Comparison of ENCODE assay signal across 5 worm cellular contexts in genomic region chrIII:7722411-7722810, ce11.
TF ChIP-seq lines count a peak whose summit lies in the region.

No protein-coding gene starts in this region.

TF ChIP-seq in whole organism, L1 larva, 84 proteins besides CTCF, POLR2A, EP300 and RAD21:
- TF ChIP-seq rnt-1 (tag; optimal IDR thresholded peaks at IDR 0.05; lab: Kevin White, UChicago) (no peak), ama-1 (optimal IDR thresholded peaks at IDR 0.05; lab: Kevin White, UChicago) (peak; percentile 18), ets-5 (GFP tag; IDR thresholded peaks at IDR 0.05; lab: Robert Waterston, UW) (no peak), blmp-1 (tag; optimal IDR thresholded peaks at IDR 0.05; lab: Kevin White, UChicago) (peak; percentile 59)

TF ChIP-seq in whole organism, L2 larva, 48 proteins besides CTCF, POLR2A, EP300 and RAD21 (continues in another document):
- TF ChIP-seq nhr-25 (tag; optimal IDR thresholded peaks at IDR 0.05; lab: Kevin White, UChicago) (no peak), dmd-4 (tag; optimal IDR thresholded peaks at IDR 0.05; lab: Kevin White, UChicago) (no peak), nhr-11 (tag; optimal IDR thresholded peaks at IDR 0.05; lab: Kevin White, UChicago) (no peak), nhr-12 (tag; optimal IDR thresholded peaks at IDR 0.05; lab: Kevin White, UChicago) (no peak), mbf-1 (tag; optimal IDR thresholded peaks at IDR 0.05; lab: Kevin White, UChicago) (no peak), elt-1 (tag; optimal IDR thresholded peaks at IDR 0.05; lab: Kevin White, UChicago) (no peak), ztf-1 (GFP tag; conservative IDR thresholded peaks at IDR 0.05; lab: Robert Waterston, UW) (no peak), crh-2 (tag; optimal IDR thresholded peaks at IDR 0.05; lab: Kevin White, UChicago) (no peak), sma-3 (GFP tag; optimal IDR thresholded peaks at IDR 0.05; lab: Kevin White, UChicago) (no peak), nhr-237 (tag; optimal IDR thresholded peaks at IDR 0.05; lab: Kevin White, UChicago) (no peak), ZK546.5 (tag; optimal IDR thresholded peaks at IDR 0.05; lab: Kevin White, UChicago) (no peak), lsy-2 (tag; optimal IDR thresholded peaks at IDR 0.05; lab: Kevin White, UChicago) (peak in 1 of 2 experiments; percentile 9), nhr-6 (tag; optimal IDR thresholded peaks at IDR 0.05; lab: Kevin White, UChicago) (no peak), ztf-4 (tag; optimal IDR thresholded peaks at IDR 0.05; lab: Kevin White, UChicago) (no peak), fos-1 (tag; optimal IDR thresholded peaks at IDR 0.05; lab: Kevin White, UChicago) (no peak), C34F6.9 (tag; optimal IDR thresholded peaks at IDR 0.05; lab: Kevin White, UChicago) (peak; percentile 10), nhr-129 (tag; optimal IDR thresholded peaks at IDR 0.05; lab: Kevin White, UChicago) (no peak), mdl-1 (tag; optimal IDR thresholded peaks at IDR 0.05; lab: Kevin White, UChicago) (no peak), sem-4 (tag; optimal IDR thresholded peaks at IDR 0.05; lab: Kevin White, UChicago) (peak; percentile 8), sma-9 (GFP tag; optimal IDR thresholded peaks at IDR 0.05; lab: Kevin White, UChicago) (no peak), sma-9 (tag; optimal IDR thresholded peaks at IDR 0.05; lab: Kevin White, UChicago) (no peak), lin-11 (tag; optimal IDR thresholded peaks at IDR 0.05; lab: Kevin White, UChicago) (no peak), skn-1 (tag; optimal IDR thresholded peaks at IDR 0.05; lab: Kevin White, UChicago) (no peak), lin-39 (tag; optimal IDR thresholded peaks at IDR 0.05; lab: Kevin White, UChicago) (no peak)

TF ChIP-seq in whole organism, L3 larva, 47 proteins besides CTCF, POLR2A, EP300 and RAD21:
- no peak for TF ChIP-seq nhr-23 (tag; optimal IDR thresholded peaks at IDR 0.05; lab: Kevin White, UChicago)
- peak; percentile 0 for TF ChIP-seq nfya-1 (tag; optimal IDR thresholded peaks at IDR 0.05; lab: Kevin White, UChicago; ENCODE audit: insufficient read depth)
TF ChIP-seq in whole organism, L3 larva: peak in this region for 1.

TF ChIP-seq in whole organism, L4 larva, 104 proteins besides CTCF, POLR2A, EP300 and RAD21:
- peak; percentile 54 for TF ChIP-seq ama-1 (optimal IDR thresholded peaks at IDR 0.05; lab: Kevin White, UChicago)
- TF ChIP-seq pha-4 (GFP tag; IDR thresholded peaks at IDR 0.05; lab: Robert Waterston, UW) = no peak
- TF ChIP-seq pha-4 (tag; optimal IDR thresholded peaks at IDR 0.05; lab: Kevin White, UChicago) = no peak
- no peak for TF ChIP-seq dmd-9 (GFP tag; IDR thresholded peaks at IDR 0.05; lab: Robert Waterston, UW)
- no peak for TF ChIP-seq nhr-237 (tag; optimal IDR thresholded peaks at IDR 0.05; lab: Kevin White, UChicago)
- TF ChIP-seq mxl-3 (GFP tag; optimal IDR thresholded peaks at IDR 0.05; lab: Kevin White, UChicago) = peak; percentile 63
- TF ChIP-seq unc-39 (tag; optimal IDR thresholded peaks at IDR 0.05; lab: Kevin White, UChicago) = no peak
- peak; percentile 87 for TF ChIP-seq aha-1 (tag; lab: Kevin White, UChicago)
- TF ChIP-seq ceh-32 (tag; optimal IDR thresholded peaks at IDR 0.05; lab: Kevin White, UChicago; ENCODE audit: poor library complexity) = no peak
- peak in 1 of 2 experiments; percentile 25 for TF ChIP-seq lsy-2 (tag; optimal IDR thresholded peaks at IDR 0.05; lab: Kevin White, UChicago)
- TF ChIP-seq dmd-8 (GFP tag; IDR thresholded peaks at IDR 0.05; lab: Robert Waterston, UW) = no peak
- TF ChIP-seq madf-9 (GFP tag; conservative IDR thresholded peaks at IDR 0.05; lab: Robert Waterston, UW) = 0 out of 2 replicates have a peak, but pooled peaks have one; percentile 50
- TF ChIP-seq saeg-2 (GFP tag; IDR thresholded peaks at IDR 0.05; lab: Robert Waterston, UW) = no peak
- TF ChIP-seq T20F7.1 (GFP tag; optimal IDR thresholded peaks at IDR 0.05; lab: Kevin White, UChicago) = no peak
- TF ChIP-seq zfp-2 (tag; optimal IDR thresholded peaks at IDR 0.05; lab: Kevin White, UChicago) = no peak
- no peak for TF ChIP-seq Y75B8A.6 (GFP tag; IDR thresholded peaks at IDR 0.05; lab: Robert Waterston, UW)
- no peak for TF ChIP-seq ceh-82 (tag; optimal IDR thresholded peaks at IDR 0.05; lab: Kevin White, UChicago)
- TF ChIP-seq attf-4 (tag; optimal IDR thresholded peaks at IDR 0.05; lab: Kevin White, UChicago) = no peak
- no peak for TF ChIP-seq aly-2 (tag; optimal IDR thresholded peaks at IDR 0.05; lab: Kevin White, UChicago)
- peak; percentile 11; the same call in 1 of the 2 replicates for TF ChIP-seq dmd-6 (GFP tag; IDR thresholded peaks at IDR 0.05; lab: Robert Waterston, UW)
- peak; percentile 11 for TF ChIP-seq nhr-28 (tag; optimal IDR thresholded peaks at IDR 0.05; lab: Kevin White, UChicago)
- no peak for TF ChIP-seq ZK546.5 (tag; optimal IDR thresholded peaks at IDR 0.05; lab: Kevin White, UChicago)
- no peak for TF ChIP-seq Y5F2A.4 (GFP tag; optimal IDR thresholded peaks at IDR 0.05; lab: Kevin White, UChicago)
- no peak for TF ChIP-seq mdt-29 (GFP tag; IDR thresholded peaks at IDR 0.05; lab: Robert Waterston, UW)
- TF ChIP-seq snpc-4 (tag; optimal IDR thresholded peaks at IDR 0.05; lab: Kevin White, UChicago) = no peak
- no peak for TF ChIP-seq F26F4.8 (GFP tag; conservative IDR thresholded peaks at IDR 0.05; lab: Robert Waterston, UW)
- peak; percentile 45 for TF ChIP-seq hlh-11 (tag; optimal IDR thresholded peaks at IDR 0.05; lab: Kevin White, UChicago)
- peak in 1 of 2 experiments; percentile 2 for TF ChIP-seq mdl-1 (tag; optimal IDR thresholded peaks at IDR 0.05; lab: Kevin White, UChicago)
- no peak for TF ChIP-seq lin-38 (GFP tag; IDR thresholded peaks at IDR 0.05; lab: Robert Waterston, UW)
- TF ChIP-seq spr-1 (tag; optimal IDR thresholded peaks at IDR 0.05; lab: Kevin White, UChicago) = no peak
- peak; percentile 4 for TF ChIP-seq lin-13 (GFP tag; optimal IDR thresholded peaks at IDR 0.05; lab: Kevin White, UChicago)
- peak in 1 of 2 experiments; percentile 93 for TF ChIP-seq hif-1 (tag; optimal IDR thresholded peaks at IDR 0.05; lab: Kevin White, UChicago)
- TF ChIP-seq F44E2.7 (GFP tag; IDR thresholded peaks at IDR 0.05; lab: Robert Waterston, UW) = no peak
- TF ChIP-seq ceh-20 (GFP tag; IDR thresholded peaks at IDR 0.05; lab: Robert Waterston, UW) = 0 out of 2 replicates have a peak, but pooled peaks have one; percentile 34

TF ChIP-seq in whole organism, young adult, 124 proteins besides CTCF, POLR2A, EP300 and RAD21:
- TF ChIP-seq somi-1 (GFP tag; optimal IDR thresholded peaks at IDR 0.05; lab: Kevin White, UChicago) (peak; percentile 34), lin-40 (tag; optimal IDR thresholded peaks at IDR 0.05; lab: Kevin White, UChicago) (peak; percentile 33), ztf-28 (GFP tag; IDR thresholded peaks at IDR 0.05; lab: Robert Waterston, UW) (no peak), cebp-1 (GFP tag; IDR thresholded peaks at IDR 0.05; lab: Robert Waterston, UW) (no peak), cebp-1 (tag; optimal IDR thresholded peaks at IDR 0.05; lab: Kevin White, UChicago) (peak; percentile 17)
TF ChIP-seq in whole organism, young adult: peak in this region for 3.
